Worm (Caenorhabditis elegans) whole organism, late embryonic: ENCODE measurements around the gene tnt-2.

ENCODE experiments used
- C38D4.7 ChIP-seq: fragments of 200-800 bp; sonication (Bioruptor generic); optimal IDR thresholded peaks from 2 replicates; lab custom pipeline; 2018; ENCODE audit warnings: mild to moderate bottlenecking, missing genetic modification characterization, moderate library complexity, missing compliant biosample characterization
- F13H6.1 ChIP-seq: sonication (generic microtip); optimal IDR thresholded peaks from 2 replicates; lab custom pipeline; 2016; ENCODE audit warnings: missing genetic modification characterization, missing compliant biosample characterization
- T23F11.4 ChIP-seq: fragments of 200-800 bp; sonication (Bioruptor generic); optimal IDR thresholded peaks from 2 replicates; lab custom pipeline; 2018; ENCODE audit warnings: mild to moderate bottlenecking, missing genetic modification characterization, missing compliant biosample characterization
- Y22D7AL.16 ChIP-seq: sonication (generic microtip); optimal IDR thresholded peaks from 2 replicates; lab custom pipeline; 2016; ENCODE audit warnings: missing genetic modification characterization, missing compliant biosample characterization
- ama-1 ChIP-seq: fragments of 150-350 bp; optimal IDR thresholded peaks from 2 replicates; lab custom pipeline; 2014
- ceh-18 ChIP-seq: sonication (generic microtip); optimal IDR thresholded peaks from 2 replicates; lab custom pipeline; 2016; ENCODE audit warnings: missing genetic modification characterization, missing compliant biosample characterization
- ceh-2 ChIP-seq: sonication (generic microtip); optimal IDR thresholded peaks from 2 replicates; lab custom pipeline; 2016; ENCODE audit warnings: missing genotype, missing genetic modification characterization, missing compliant biosample characterization
- ceh-30 ChIP-seq: fragments of 150-350 bp; optimal IDR thresholded peaks from 2 replicates; lab custom pipeline; 2014; ENCODE audit warnings: missing biosample characterization, missing genetic modification characterization
- ceh-31 ChIP-seq: sonication (generic microtip); optimal IDR thresholded peaks from 2 replicates; lab custom pipeline; 2016; ENCODE audit warnings: missing genetic modification characterization, missing compliant biosample characterization
- ceh-45 ChIP-seq: fragments of 200-800 bp; sonication (Bioruptor generic); IDR thresholded peaks from 2 replicates; pipeline ENCODE4 v1.3.6; 2022; ENCODE audit warnings: missing genetic modification reagents, missing genetic modification characterization, missing compliant biosample characterization
- ceh-48 ChIP-seq: sonication (generic microtip); optimal IDR thresholded peaks from 2 replicates; lab custom pipeline; 2016; ENCODE audit warnings: missing genetic modification characterization, inconsistent platforms, missing compliant biosample characterization
- ceh-6 ChIP-seq: fragments of 200-800 bp; sonication (Bioruptor generic); optimal IDR thresholded peaks from 2 replicates; lab custom pipeline; 2018; ENCODE audit warnings: mild to moderate bottlenecking, missing genetic modification characterization, missing compliant biosample characterization
- ceh-9 ChIP-seq: sonication (generic microtip); optimal IDR thresholded peaks from 2 replicates; lab custom pipeline; 2016; ENCODE audit warnings: mild to moderate bottlenecking, missing genetic modification characterization, inconsistent platforms, missing compliant biosample characterization
- che-1 ChIP-seq: sonication (generic microtip); optimal IDR thresholded peaks from 2 replicates; lab custom pipeline; 2016; ENCODE audit warnings: mild to moderate bottlenecking, missing genetic modification characterization, missing compliant biosample characterization
- dmd-4 ChIP-seq: sonication (generic microtip); optimal IDR thresholded peaks from 2 replicates; lab custom pipeline; 2016; ENCODE audit warnings: borderline replicate concordance, missing genetic modification characterization, missing compliant biosample characterization
- dve-1 ChIP-seq: sonication (generic microtip); optimal IDR thresholded peaks from 2 replicates; lab custom pipeline; 2017; ENCODE audit warnings: antibody characterized with exemption, mild to moderate bottlenecking, missing genetic modification characterization, missing compliant biosample characterization
- elt-2 ChIP-seq: sonication (generic microtip); optimal IDR thresholded peaks from 2 replicates; lab custom pipeline; 2016; ENCODE audit warnings: missing genetic modification reagents, missing genetic modification characterization, missing compliant biosample characterization
- ets-4 ChIP-seq: sonication (generic microtip); optimal IDR thresholded peaks from 2 replicates; lab custom pipeline; 2016; ENCODE audit warnings: missing genetic modification characterization, missing compliant biosample characterization
- fkh-6 ChIP-seq: sonication (generic microtip); optimal IDR thresholded peaks from 2 replicates; lab custom pipeline; 2016; ENCODE audit warnings: missing genetic modification characterization, missing compliant biosample characterization
- hlh-13 ChIP-seq: fragments of 200-800 bp; sonication (Bioruptor generic); optimal IDR thresholded peaks from 2 replicates; lab custom pipeline; 2018; ENCODE audit warnings: mild to moderate bottlenecking, missing genetic modification characterization, missing compliant biosample characterization
- hlh-30 ChIP-seq: sonication (generic microtip); optimal IDR thresholded peaks from 2 replicates; lab custom pipeline; 2017; ENCODE audit warnings: antibody characterized with exemption, missing genetic modification characterization, missing compliant biosample characterization; ENCODE audit not compliant: insufficient read depth
- hlh-6 ChIP-seq: sonication (generic microtip); optimal IDR thresholded peaks from 2 replicates; lab custom pipeline; 2016; ENCODE audit warnings: missing genotype, missing genetic modification characterization, missing compliant biosample characterization
- mec-3 ChIP-seq: sonication (generic microtip); optimal IDR thresholded peaks from 2 replicates; lab custom pipeline; 2016; ENCODE audit warnings: borderline replicate concordance, missing genetic modification characterization, missing compliant biosample characterization
- npax-4 ChIP-seq: sonication (generic microtip); optimal IDR thresholded peaks from 2 replicates; lab custom pipeline; 2016; ENCODE audit warnings: missing genetic modification characterization, missing compliant biosample characterization
- odd-2 ChIP-seq: sonication (generic microtip); optimal IDR thresholded peaks from 2 replicates; lab custom pipeline; 2017; ENCODE audit warnings: antibody characterized with exemption, mild to moderate bottlenecking, missing genetic modification characterization, missing compliant biosample characterization
- pat-9 ChIP-seq: fragments of 200-800 bp; sonication (Bioruptor generic); optimal IDR thresholded peaks from 2 replicates; lab custom pipeline; 2018; ENCODE audit warnings: mild to moderate bottlenecking, missing genetic modification characterization, moderate library complexity, missing compliant biosample characterization
- pax-1 ChIP-seq: fragments of 150-350 bp; optimal IDR thresholded peaks from 2 replicates; lab custom pipeline; 2014; ENCODE audit warnings: missing biosample characterization, missing genetic modification characterization
- pha-2 ChIP-seq: sonication (generic microtip); optimal IDR thresholded peaks from 2 replicates; lab custom pipeline; 2017; ENCODE audit warnings: mild to moderate bottlenecking, missing genetic modification characterization, missing compliant biosample characterization
- pqm-1 ChIP-seq: sonication (generic microtip); optimal IDR thresholded peaks from 2 replicates; lab custom pipeline; 2016; ENCODE audit warnings: missing genetic modification characterization, missing compliant biosample characterization
- rnt-1 ChIP-seq: sonication (generic microtip); optimal IDR thresholded peaks from 2 replicates; lab custom pipeline; 2016; ENCODE audit warnings: missing genetic modification characterization, missing compliant biosample characterization
- sox-4 ChIP-seq: sonication (generic microtip); optimal IDR thresholded peaks from 2 replicates; lab custom pipeline; 2017; ENCODE audit warnings: mild to moderate bottlenecking, missing genetic modification characterization, inconsistent platforms, missing compliant biosample characterization
- tbx-7 ChIP-seq: sonication (generic microtip); optimal IDR thresholded peaks from 2 replicates; lab custom pipeline; 2016; ENCODE audit warnings: missing genotype, missing genetic modification characterization, missing compliant biosample characterization
- ttx-3 ChIP-seq: sonication (generic microtip); optimal IDR thresholded peaks from 2 replicates; lab custom pipeline; 2016; ENCODE audit warnings: missing genetic modification reagents, missing genetic modification characterization, missing compliant biosample characterization
- unc-3 ChIP-seq, 2 experiments: fragments of 200-800 bp in 1 of 2; sonication (Bioruptor generic) in 1 of 2; sonication (generic microtip) in 1 of 2; conservative IDR thresholded peaks in 1 of 2; optimal IDR thresholded peaks in 1 of 2; 2 replicates each; pipeline versions ENCODE4 v1.3.6 to Lab custom; 2016 to 2022; ENCODE audit warnings: missing compliant biosample characterization in 2 of 2, missing genetic modification characterization in 2 of 2, missing genetic modification reagents in 1 of 2
- unc-42 ChIP-seq: sonication (generic microtip); optimal IDR thresholded peaks from 2 replicates; lab custom pipeline; 2016; ENCODE audit warnings: missing genotype, missing genetic modification characterization, missing compliant biosample characterization
- unc-55 ChIP-seq: sonication (generic microtip); optimal IDR thresholded peaks from 2 replicates; lab custom pipeline; 2017; ENCODE audit warnings: missing biosample characterization, missing genetic modification reagents, missing genetic modification characterization
- ztf-16 ChIP-seq: sonication (generic microtip); optimal IDR thresholded peaks from 2 replicates; lab custom pipeline; 2017; ENCODE audit warnings: missing genetic modification characterization, missing compliant biosample characterization

The tnt-2 gene

DNA sequence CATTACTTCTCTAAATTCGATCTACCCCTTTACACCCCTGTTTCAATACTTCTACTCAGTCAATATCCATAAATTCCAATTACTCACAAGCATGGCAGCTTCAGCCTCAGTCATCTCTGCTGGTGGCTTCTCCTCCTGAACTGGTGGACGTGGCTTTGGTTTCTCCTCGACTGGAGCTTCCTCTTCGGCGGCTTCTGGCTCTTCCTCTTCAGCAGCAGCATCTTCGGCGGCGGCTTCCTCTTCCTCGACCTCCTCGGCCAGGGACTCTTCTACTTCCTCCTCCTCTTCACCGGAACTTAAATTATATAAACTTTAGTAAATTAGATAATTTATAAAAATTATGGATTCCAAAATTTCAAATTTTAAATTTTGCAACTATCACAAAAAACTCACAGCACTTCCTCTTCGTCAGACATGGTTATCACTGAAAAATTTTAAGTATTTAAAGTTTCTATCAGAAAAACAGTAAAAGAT lies at the start of gene tnt-2:
tnt-2 (minus strand) TSS at position 424 of the 474 bp plus-strand sequence.
- TF ChIP-seq unc-42 (tag; lab: Kevin White, UChicago), result no peak
- TF ChIP-seq mec-3 (tag; lab: Kevin White, UChicago), result no peak
- no peak for TF ChIP-seq ceh-48 (tag; lab: Kevin White, UChicago)
- TF ChIP-seq, all 69 proteins: peak for 0

DNA sequence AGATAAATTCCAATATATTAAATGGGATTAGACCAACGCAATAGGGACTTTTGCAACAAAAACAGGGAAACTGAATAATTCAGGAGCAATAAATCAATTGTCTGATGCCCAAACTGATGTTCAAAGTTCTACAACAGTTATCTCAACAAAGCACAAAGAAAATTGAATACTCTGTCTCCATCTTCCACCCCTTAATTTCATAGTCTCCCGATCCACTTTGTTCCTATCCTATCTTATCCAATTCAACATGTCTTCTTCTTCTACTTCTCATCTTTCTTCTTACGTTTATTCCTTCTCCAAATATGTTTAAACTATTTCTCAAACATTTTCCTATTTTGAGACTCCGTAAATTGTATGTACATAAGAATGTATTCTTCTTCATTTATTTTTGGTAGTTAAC lies 47.0 kb upstream of the tnt-2 start:
- TF ChIP-seq che-1 (tag; lab: Kevin White, UChicago) (no peak), unc-42 (tag; lab: Kevin White, UChicago) (peak; percentile 93)
- TF ChIP-seq, all 69 proteins: peak for 1

DNA sequence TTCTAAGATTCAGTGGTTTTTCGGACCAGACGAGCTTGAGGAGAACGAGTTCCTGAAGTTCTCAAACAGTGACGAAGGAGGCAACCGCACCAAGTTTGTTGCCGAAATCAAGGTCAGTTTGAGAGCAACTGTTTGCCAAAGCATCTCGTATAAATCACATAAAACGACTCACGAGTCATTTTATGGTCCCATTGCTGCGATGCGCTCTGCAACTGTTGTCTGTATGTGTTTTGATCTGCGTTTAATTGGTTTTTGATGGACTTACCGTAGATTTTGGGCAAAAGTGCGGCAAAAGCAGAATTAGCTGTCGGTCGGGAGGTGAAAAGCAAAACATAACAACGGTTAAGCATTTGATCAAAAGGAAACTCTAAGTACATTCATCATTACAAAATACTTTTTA lies 40.7 kb upstream of the tnt-2 start:
- TF ChIP-seq fkh-6 (tag; lab: Kevin White, UChicago) (no peak), ceh-30 (tag; lab: Kevin White, UChicago) (no peak), hlh-6 (tag; lab: Kevin White, UChicago) (no peak), che-1 (tag; lab: Kevin White, UChicago) (no peak), hlh-30 (tag; lab: Kevin White, UChicago) (no peak), ceh-2 (tag; lab: Kevin White, UChicago) (no peak), ztf-16 (no peak), ttx-3 (tag; lab: Kevin White, UChicago) (no peak), ceh-6 (GFP tag; lab: Kevin White, UChicago) (no peak), tbx-7 (tag; lab: Kevin White, UChicago) (no peak), ceh-45 (no peak), hlh-13 (GFP tag; lab: Kevin White, UChicago) (no peak), elt-2 (tag; lab: Kevin White, UChicago) (no peak)

DNA sequence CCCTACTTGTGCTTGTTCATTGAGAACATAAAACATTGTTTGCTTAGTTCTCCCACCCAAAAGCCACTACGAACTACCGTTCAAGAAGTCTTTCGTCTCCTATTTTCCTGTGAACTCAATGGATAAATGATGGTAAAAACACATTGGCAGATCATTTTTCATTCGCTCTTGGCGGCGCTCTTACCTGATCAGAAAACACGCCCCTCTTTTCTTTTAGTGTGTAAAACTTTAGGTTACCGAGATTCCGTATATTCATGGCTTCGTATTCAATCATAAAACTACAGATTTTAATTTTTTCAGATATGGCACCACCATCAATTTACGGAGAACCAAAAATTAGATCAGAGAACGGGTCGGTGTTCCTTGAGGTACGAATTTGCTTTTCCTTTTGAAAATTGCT lies 40.3 kb upstream of the tnt-2 start, which contains the start of gene zig-12:
zig-12 (plus strand) TSS at position 301 of the 400 bp plus-strand sequence.
- TF ChIP-seq ceh-9, result no peak
- TF ChIP-seq T23F11.4 (GFP tag; lab: Kevin White, UChicago), result no peak
- TF ChIP-seq pax-1 (tag; lab: Kevin White, UChicago), result no peak
- no peak for TF ChIP-seq rnt-1 (tag; lab: Kevin White, UChicago)
- no peak for TF ChIP-seq F13H6.1 (tag; lab: Kevin White, UChicago)
- TF ChIP-seq ama-1, result no peak
- no peak for TF ChIP-seq Y22D7AL.16 (tag; lab: Kevin White, UChicago)
- no peak for TF ChIP-seq dmd-4 (tag; lab: Kevin White, UChicago)
- TF ChIP-seq C38D4.7 (GFP tag; lab: Kevin White, UChicago), result no peak
- no peak for TF ChIP-seq hlh-13 (GFP tag; lab: Kevin White, UChicago)
- no peak for TF ChIP-seq ceh-31 (tag; lab: Kevin White, UChicago)
- no peak for TF ChIP-seq ceh-2 (tag; lab: Kevin White, UChicago)
- TF ChIP-seq pha-2 (tag; lab: Kevin White, UChicago), result no peak
- no peak for TF ChIP-seq npax-4 (tag; lab: Kevin White, UChicago)
- no peak for TF ChIP-seq hlh-6 (tag; lab: Kevin White, UChicago)
- TF ChIP-seq unc-3 (GFP tag; conservative IDR thresholded peaks at IDR 0.05; lab: Robert Waterston, UW), result no peak
- no peak for TF ChIP-seq unc-3 (tag; optimal IDR thresholded peaks at IDR 0.05; lab: Kevin White, UChicago)
- TF ChIP-seq sox-4 (tag; lab: Kevin White, UChicago), result no peak
- TF ChIP-seq pqm-1 (tag; lab: Kevin White, UChicago), result no peak
- TF ChIP-seq ets-4 (tag; lab: Kevin White, UChicago), result no peak
- TF ChIP-seq pat-9 (tag; lab: Kevin White, UChicago), result no peak

DNA sequence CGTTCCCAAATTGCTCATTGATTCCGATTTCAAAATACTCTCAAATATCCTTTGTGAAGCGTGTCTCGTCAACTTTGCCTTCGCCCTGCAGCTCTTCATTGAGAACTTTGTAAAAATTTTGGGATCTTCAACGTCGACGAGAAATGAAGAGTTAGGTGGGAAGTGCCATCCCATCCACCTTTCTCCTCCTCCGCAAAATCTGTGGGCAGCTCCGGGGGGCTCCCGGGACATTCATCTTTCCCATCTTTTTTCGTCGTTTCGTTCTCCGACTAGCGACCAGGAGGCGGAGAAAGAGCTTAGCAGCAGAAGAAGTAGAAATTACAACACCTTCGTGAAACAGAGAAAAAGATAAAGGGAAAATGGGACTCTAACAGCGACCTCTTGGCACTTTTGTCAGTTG lies 39.6 kb upstream of the tnt-2 start:
- TF ChIP-seq pat-9 (tag; lab: Kevin White, UChicago) (no peak), odd-2 (tag; lab: Kevin White, UChicago) (no peak), unc-55 (peak; percentile 9), rnt-1 (tag; lab: Kevin White, UChicago) (peak; percentile 8), che-1 (tag; lab: Kevin White, UChicago) (no peak), ceh-18 (tag; lab: Kevin White, UChicago) (peak; percentile 58), dve-1 (tag; lab: Kevin White, UChicago) (no peak)
